Worm (Caenorhabditis elegans): ENCODE results near the gene F47D12.7.

ce11 chrIII:6297599-6297998 lies 1.8 kb upstream of the F47D12.7 start:
- no peak for TF ChIP-seq F49E8.2 (tag; optimal IDR thresholded peaks at IDR 0.05; ENCODE audit: borderline replicate concordance)
- no peak for TF ChIP-seq nhr-11 (tag; optimal IDR thresholded peaks at IDR 0.05)

Measured in whole organism, L4 larva.